Worm (Caenorhabditis elegans) whole organism, midembryonic: ENCODE results near the gene ash-2.

ENCODE experiments used
- flt-1 ChIP-seq: fragments of 200-800 bp; sonication (Bioruptor generic); IDR thresholded peaks from 2 replicates; pipeline ENCODE4 v1.3.6; 2022; ENCODE audit warnings: missing genetic modification characterization, missing compliant biosample characterization
- klf-2 ChIP-seq: fragments of 200-800 bp; sonication (Bioruptor generic); conservative IDR thresholded peaks from 2 replicates; pipeline ENCODE4 v1.3.6; 2022; ENCODE audit warnings: missing genetic modification reagents, missing genetic modification characterization, missing compliant biosample characterization
- ztf-29 ChIP-seq: fragments of 200-800 bp; sonication (Bioruptor generic); IDR thresholded peaks from 2 replicates; pipeline ENCODE4 v1.3.6; 2022; ENCODE audit warnings: missing genetic modification reagents, missing genetic modification characterization, missing compliant biosample characterization

DNA sequence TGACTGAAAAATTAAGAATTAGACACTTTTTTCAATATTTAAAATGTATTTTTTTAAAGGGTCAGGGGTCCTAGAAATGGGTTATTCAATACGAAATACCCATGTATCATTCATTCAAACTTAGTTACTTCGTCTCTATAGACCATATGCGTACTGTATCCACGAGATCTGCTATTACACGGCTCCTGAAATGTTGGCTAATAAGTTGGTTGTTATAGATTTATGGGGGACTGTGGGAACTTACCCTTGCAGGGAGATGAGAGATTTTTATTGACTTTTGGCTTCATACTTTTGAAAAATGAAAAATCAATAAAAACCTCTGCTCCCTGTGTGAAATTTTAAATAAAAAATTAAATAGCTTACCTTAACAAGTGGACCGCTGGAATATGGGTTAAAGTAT is 718 bp upstream of the ash-2 start:
- TF ChIP-seq flt-1 (GFP tag; lab: Robert Waterston, UW) (no peak), ztf-29 (GFP tag; lab: Robert Waterston, UW) (no peak), klf-2 (GFP tag; lab: Robert Waterston, UW) (no peak)
